Worm (Caenorhabditis elegans) whole organism, young adult: ENCODE measurements around the gene T24B8.4.

Experiments used
- B0336.3 ChIP-seq: fragments of 200-800 bp; sonication (Bioruptor generic); IDR thresholded peaks from 2 replicates; pipeline ENCODE4 v1.3.6; 2022; ENCODE audit warnings: missing genetic modification characterization, missing compliant biosample characterization
- F33H1.4 ChIP-seq: fragments of 200-800 bp; sonication (Bioruptor generic); IDR thresholded peaks from 2 replicates; pipeline ENCODE4 v1.3.6; 2022; ENCODE audit warnings: missing genetic modification reagents, missing genetic modification characterization, missing compliant biosample characterization
- F49E8.2 ChIP-seq: sonication (generic microtip); optimal IDR thresholded peaks from 3 replicates; lab custom pipeline; 2017; ENCODE audit warnings: missing genetic modification characterization, mild to moderate bottlenecking, missing compliant biosample characterization, antibody characterized with exemption, moderate library complexity; ENCODE audit not compliant: insufficient read depth
- F55B11.4 ChIP-seq: sonication (generic microtip); optimal IDR thresholded peaks from 2 replicates; lab custom pipeline; 2016; ENCODE audit warnings: missing compliant biosample characterization, missing genetic modification characterization, borderline replicate concordance; ENCODE audit not compliant: insufficient read depth
- F57C9.4 ChIP-seq: sonication (generic microtip); optimal IDR thresholded peaks from 2 replicates; lab custom pipeline; 2017; ENCODE audit warnings: mild to moderate bottlenecking, missing genetic modification characterization, missing compliant biosample characterization
- K11D2.4 ChIP-seq: fragments of 200-800 bp; sonication (Bioruptor generic); IDR thresholded peaks from 2 replicates; pipeline ENCODE4 v1.3.6; 2022; ENCODE audit warnings: missing genetic modification reagents, missing genetic modification characterization, missing compliant biosample characterization
- Y79H2A.3 ChIP-seq: fragments of 200-800 bp; sonication (Bioruptor generic); conservative IDR thresholded peaks from 2 replicates; pipeline ENCODE4 v1.3.6; 2022; ENCODE audit warnings: missing genetic modification reagents, missing genetic modification characterization, missing compliant biosample characterization
- Y95B8A.8 ChIP-seq: fragments of 200-800 bp; sonication (Bioruptor generic); IDR thresholded peaks from 2 replicates; pipeline ENCODE4 v1.3.6; 2022; ENCODE audit warnings: missing genetic modification reagents, missing genetic modification characterization, missing compliant biosample characterization
- ZK185.1 ChIP-seq: sonication (generic microtip); optimal IDR thresholded peaks from 2 replicates; lab custom pipeline; 2016; ENCODE audit warnings: mild to moderate bottlenecking, missing genetic modification characterization, missing compliant biosample characterization; ENCODE audit not compliant: poor library complexity, severe bottlenecking
- ama-1 ChIP-seq, 3 experiments: fragments of 150-350 bp in 1 of 3; sonication (generic microtip) in 2 of 3; optimal IDR thresholded peaks; 2 replicates each; lab custom pipeline; 2014 to 2018; ENCODE audit warnings: missing biosample characterization in 2 of 3, missing genetic modification characterization in 2 of 3, missing genetic modification reagents in 2 of 3
- atf-7 ChIP-seq: sonication (generic microtip); optimal IDR thresholded peaks from 2 replicates; lab custom pipeline; 2017; ENCODE audit warnings: mild to moderate bottlenecking, missing genetic modification characterization, missing compliant biosample characterization
- attf-6 ChIP-seq: fragments of 200-800 bp; sonication (Bioruptor generic); IDR thresholded peaks from 2 replicates; pipeline ENCODE4 v1.3.6; 2022; ENCODE audit warnings: missing genetic modification reagents, missing genetic modification characterization, missing compliant biosample characterization
- cebp-1 ChIP-seq, 2 experiments: fragments of 200-800 bp in 1 of 2; sonication (Bioruptor generic) in 1 of 2; sonication (generic microtip) in 1 of 2; IDR thresholded peaks in 1 of 2; optimal IDR thresholded peaks in 1 of 2; 2 replicates each; pipeline versions ENCODE4 v1.3.6 to Lab custom; 2017 to 2022; ENCODE audit warnings: missing compliant biosample characterization in 2 of 2, missing genetic modification characterization in 2 of 2, mild to moderate bottlenecking in 1 of 2, missing genetic modification reagents in 1 of 2, moderate library complexity in 1 of 2
- ceh-27 ChIP-seq: fragments of 200-800 bp; sonication (Bioruptor generic); optimal IDR thresholded peaks from 2 replicates; lab custom pipeline; 2018; ENCODE audit warnings: mild to moderate bottlenecking, missing genetic modification characterization, moderate library complexity, missing compliant biosample characterization
- ceh-40 ChIP-seq: fragments of 200-800 bp; sonication (Bioruptor generic); IDR thresholded peaks from 2 replicates; pipeline ENCODE4 v1.3.6; 2022; ENCODE audit warnings: missing genetic modification characterization, missing compliant biosample characterization
- dox-1 ChIP-seq: fragments of 200-800 bp; sonication (Bioruptor generic); IDR thresholded peaks from 2 replicates; pipeline ENCODE4 v1.3.6; 2022; ENCODE audit warnings: missing genetic modification reagents, missing genetic modification characterization, missing compliant biosample characterization
- egrh-3 ChIP-seq: fragments of 200-800 bp; sonication (Bioruptor generic); IDR thresholded peaks from 2 replicates; pipeline ENCODE4 v1.3.6; 2022; ENCODE audit warnings: missing genetic modification reagents, missing genetic modification characterization, missing compliant biosample characterization
- ets-4 ChIP-seq: fragments of 200-800 bp; sonication (Bioruptor generic); optimal IDR thresholded peaks from 2 replicates; lab custom pipeline; 2018; ENCODE audit warnings: mild to moderate bottlenecking, missing genetic modification characterization, missing compliant biosample characterization
- fkh-3 ChIP-seq: sonication (generic microtip); optimal IDR thresholded peaks from 2 replicates; lab custom pipeline; 2016; ENCODE audit warnings: mild to moderate bottlenecking, missing genetic modification characterization, missing compliant biosample characterization
- hmg-1.2 ChIP-seq: fragments of 200-800 bp; sonication (Bioruptor generic); IDR thresholded peaks from 2 replicates; pipeline ENCODE4 v1.3.6; 2022; ENCODE audit warnings: missing genetic modification reagents, missing genetic modification characterization, missing compliant biosample characterization
- hsf-1 ChIP-seq: fragments of 200-800 bp; sonication (Bioruptor generic); IDR thresholded peaks from 2 replicates; pipeline ENCODE4 v1.3.6; 2022; ENCODE audit warnings: missing genetic modification reagents, missing genetic modification characterization, missing compliant biosample characterization
- let-607 ChIP-seq, 2 experiments: fragments of 200-800 bp in 1 of 2; sonication (Bioruptor generic) in 1 of 2; sonication (generic microtip) in 1 of 2; optimal IDR thresholded peaks; 2 replicates each; lab custom pipeline; 2016 to 2018; ENCODE audit warnings: mild to moderate bottlenecking in 2 of 2, missing compliant biosample characterization in 2 of 2, missing genetic modification characterization in 2 of 2, moderate library complexity in 2 of 2, missing genotype in 1 of 2
- lin-26 ChIP-seq: fragments of 200-800 bp; sonication (Bioruptor generic); IDR thresholded peaks from 2 replicates; pipeline ENCODE4 v1.3.6; 2022; ENCODE audit warnings: missing genetic modification reagents, missing genetic modification characterization, missing compliant biosample characterization
- lin-40 ChIP-seq: sonication (generic microtip); optimal IDR thresholded peaks from 2 replicates; lab custom pipeline; 2016; ENCODE audit warnings: missing genetic modification characterization, mild to moderate bottlenecking, missing compliant biosample characterization, missing genotype, missing genetic modification reagents
- lir-1 ChIP-seq: fragments of 200-800 bp; sonication (Bioruptor generic); conservative IDR thresholded peaks from 2 replicates; pipeline ENCODE4 v1.3.6; 2022; ENCODE audit warnings: missing genetic modification reagents, missing genetic modification characterization, missing compliant biosample characterization
- lsy-27 ChIP-seq: sonication (generic microtip); optimal IDR thresholded peaks from 2 replicates; lab custom pipeline; 2017; ENCODE audit warnings: missing genetic modification characterization, mild to moderate bottlenecking, missing compliant biosample characterization, antibody characterized with exemption, missing genotype, borderline replicate concordance; ENCODE audit not compliant: insufficient read depth
- nfya-2 ChIP-seq: fragments of 200-800 bp; sonication (Bioruptor generic); IDR thresholded peaks from 2 replicates; pipeline ENCODE4 v1.3.6; 2022; ENCODE audit warnings: missing genetic modification reagents, missing genetic modification characterization, missing compliant biosample characterization
- nhr-80 ChIP-seq: sonication (generic microtip); optimal IDR thresholded peaks from 2 replicates; lab custom pipeline; 2016; ENCODE audit warnings: missing genetic modification characterization, missing compliant biosample characterization
- sdz-38 ChIP-seq: sonication (generic microtip); optimal IDR thresholded peaks from 2 replicates; lab custom pipeline; 2016; ENCODE audit warnings: missing genotype, missing genetic modification characterization, missing compliant biosample characterization
- snpc-1.3 ChIP-seq: sonication (generic microtip); optimal IDR thresholded peaks from 2 replicates; lab custom pipeline; 2017; ENCODE audit warnings: missing genetic modification characterization, mild to moderate bottlenecking, missing compliant biosample characterization, antibody characterized with exemption, moderate library complexity, missing genotype, missing genetic modification reagents; ENCODE audit not compliant: insufficient read depth
- snpc-3.4 ChIP-seq: sonication (generic microtip); optimal IDR thresholded peaks from 2 replicates; lab custom pipeline; 2017; ENCODE audit warnings: missing genetic modification characterization, mild to moderate bottlenecking, missing compliant biosample characterization, antibody characterized with exemption, moderate library complexity, missing genotype, missing genetic modification reagents
- snpc-4 ChIP-seq, 5 experiments: fragments of 150-350 bp in 1 of 5; sonication (generic microtip) in 4 of 5; optimal IDR thresholded peaks; 2 replicates each; lab custom pipeline; 2014 to 2018; ENCODE audit warnings: missing genetic modification characterization in 5 of 5, missing biosample characterization in 3 of 5, antibody characterized with exemption in 2 of 5, mild to moderate bottlenecking in 2 of 5, missing compliant biosample characterization in 2 of 5, missing genotype in 2 of 5, moderate library complexity in 2 of 5, missing genetic modification reagents in 1 of 5
- unc-62 ChIP-seq: fragments of 150-350 bp; optimal IDR thresholded peaks from 2 replicates; lab custom pipeline; 2014; ENCODE audit warnings: missing biosample characterization, missing genetic modification reagents, missing genetic modification characterization
- xnd-1 ChIP-seq: sonication (generic microtip); optimal IDR thresholded peaks from 2 replicates; lab custom pipeline; 2016; ENCODE audit warnings: missing genotype, missing genetic modification reagents, missing genetic modification characterization, missing compliant biosample characterization
- ztf-6 ChIP-seq: fragments of 200-800 bp; sonication (Bioruptor generic); IDR thresholded peaks from 2 replicates; pipeline ENCODE4 v1.3.6; 2022; ENCODE audit warnings: missing genetic modification reagents, missing genetic modification characterization, missing compliant biosample characterization

T24B8.4 gene

DNA sequence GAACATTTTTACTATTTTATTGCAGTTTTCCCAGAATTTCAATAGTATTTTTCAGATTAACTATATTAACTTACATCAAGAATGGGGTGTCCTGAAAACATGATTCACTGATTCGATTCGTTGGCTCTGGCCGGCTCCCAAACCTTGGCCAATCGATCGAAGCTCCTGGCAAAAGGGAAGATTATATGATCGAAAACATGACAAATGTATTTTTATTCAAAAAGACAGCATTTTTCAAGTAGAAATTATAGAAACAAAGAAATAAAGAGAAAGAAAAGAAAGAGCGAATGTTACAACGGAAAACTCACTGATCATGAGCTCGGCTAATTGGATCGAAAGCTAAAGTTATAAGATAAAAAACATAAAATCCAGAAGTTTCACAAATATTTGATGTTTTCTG lies at the start of gene T24B8.4:
T24B8.4 (minus strand) TSS at position 101 of the 400 bp plus-strand sequence.
- TF ChIP-seq K11D2.4 (no peak), attf-6 (no peak), snpc-4 (GFP tag; optimal IDR thresholded peaks at IDR 0.05; lab: Kevin White, UChicago) (no peak), snpc-4 (tag; optimal IDR thresholded peaks at IDR 0.05; lab: Kevin White, UChicago) (no peak), ztf-6 (GFP tag; lab: Robert Waterston, UW) (no peak), sdz-38 (no peak), F49E8.2 (tag; lab: Kevin White, UChicago) (no peak), F57C9.4 (tag; lab: Kevin White, UChicago) (no peak), F33H1.4 (GFP tag; lab: Robert Waterston, UW) (no peak), ceh-27 (GFP tag; lab: Kevin White, UChicago) (no peak), Y95B8A.8 (GFP tag; lab: Robert Waterston, UW) (no peak), snpc-3.4 (no peak), snpc-1.3 (tag; lab: Kevin White, UChicago) (no peak)
- TF ChIP-seq, all 124 proteins: peak for 0

DNA sequence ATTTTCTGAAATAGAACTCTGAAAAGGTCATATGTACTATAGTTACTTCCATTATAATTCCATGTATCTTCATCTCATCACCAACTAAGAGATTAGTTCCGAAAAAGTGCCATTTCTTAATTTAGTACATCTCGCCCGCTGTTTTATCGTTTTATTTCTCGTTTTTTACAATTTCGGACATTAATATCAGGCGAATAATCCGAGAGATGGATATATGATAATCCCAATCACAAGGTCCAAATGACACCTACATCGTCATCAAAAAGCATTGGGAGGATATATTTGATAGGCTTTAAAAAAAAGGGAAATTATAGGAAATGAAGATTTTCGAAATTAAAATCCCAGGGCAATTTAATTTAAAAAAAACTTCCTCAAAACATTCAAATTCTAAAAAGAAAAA lies 49.7 kb upstream of the T24B8.4 start:
- TF ChIP-seq ZK185.1 (tag; lab: Kevin White, UChicago) (peak; percentile 42), let-607 (tag; optimal IDR thresholded peaks at IDR 0.05; lab: Kevin White, UChicago) (no peak)

DNA sequence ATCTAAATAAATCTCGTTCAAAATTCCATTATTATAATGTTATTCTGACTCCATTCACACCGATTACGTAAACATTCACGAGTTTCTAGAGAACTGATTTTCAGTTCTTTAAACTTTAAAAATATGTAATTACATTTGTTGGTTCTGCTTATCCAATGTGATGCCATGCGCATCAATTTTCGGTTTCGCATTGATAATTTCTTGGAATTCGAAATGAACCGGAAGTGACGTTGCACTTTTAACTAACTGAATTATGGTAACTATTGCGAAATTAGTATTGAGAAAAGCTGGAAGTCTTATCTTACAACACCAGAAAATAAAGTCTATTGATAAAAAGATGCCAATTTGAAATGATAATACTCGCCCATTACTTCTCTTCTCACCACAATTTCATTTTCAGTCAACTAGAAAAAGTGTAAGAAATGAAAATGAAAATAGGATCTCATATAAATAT lies 47.2 kb upstream of the T24B8.4 start:
- TF ChIP-seq F57C9.4 (tag; lab: Kevin White, UChicago) (no peak), fkh-3 (tag; lab: Kevin White, UChicago) (no peak), B0336.3 (GFP tag; lab: Robert Waterston, UW) (no peak), cebp-1 (GFP tag; IDR thresholded peaks at IDR 0.05; lab: Robert Waterston, UW) (peak; percentile 85), cebp-1 (tag; optimal IDR thresholded peaks at IDR 0.05; lab: Kevin White, UChicago) (peak; percentile 93), lin-40 (peak; percentile 10), hmg-1.2 (no peak), ama-1 (optimal IDR thresholded peaks at IDR 0.05; lab: Kevin White, UChicago) (no peak), ama-1 (GFP tag; optimal IDR thresholded peaks at IDR 0.05; lab: Kevin White, UChicago) (peak in 1 of 2 experiments; percentile 7), ztf-6 (GFP tag; lab: Robert Waterston, UW) (no peak), F55B11.4 (tag; lab: Kevin White, UChicago) (no peak), nhr-80 (tag; lab: Kevin White, UChicago) (peak; percentile 57), unc-62 (GFP tag; lab: Kevin White, UChicago) (peak; percentile 7), Y79H2A.3 (GFP tag; lab: Robert Waterston, UW) (no peak), egrh-3 (GFP tag; lab: Robert Waterston, UW) (no peak), atf-7 (tag; lab: Kevin White, UChicago) (peak; percentile 34)

DNA sequence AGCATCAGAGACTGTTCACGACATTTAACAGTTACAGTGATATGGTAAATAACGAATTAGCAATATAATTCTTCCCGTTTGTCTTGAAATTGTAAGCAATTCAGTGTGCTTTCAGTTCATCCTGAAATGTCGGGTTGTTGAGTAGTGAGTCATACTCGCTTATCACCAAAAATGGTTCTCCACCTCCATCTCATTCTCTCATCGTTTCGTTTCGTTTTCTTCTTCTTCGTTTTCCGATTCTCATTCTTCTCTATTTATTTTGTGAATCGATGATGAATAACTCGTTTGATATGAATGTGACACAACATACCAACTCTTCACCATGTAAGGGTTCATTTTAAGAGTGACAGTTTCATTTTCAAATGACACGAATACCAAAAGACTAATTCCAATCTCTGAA lies 45.8 kb upstream of the T24B8.4 start:
- TF ChIP-seq Y79H2A.3 (GFP tag; lab: Robert Waterston, UW) (no peak), ets-4 (GFP tag; lab: Kevin White, UChicago) (peak; percentile 33), K11D2.4 (no peak), nfya-2 (GFP tag; lab: Robert Waterston, UW) (no peak), cebp-1 (GFP tag; IDR thresholded peaks at IDR 0.05; lab: Robert Waterston, UW) (no peak), cebp-1 (tag; optimal IDR thresholded peaks at IDR 0.05; lab: Kevin White, UChicago) (no peak), xnd-1 (no peak), lsy-27 (tag; lab: Kevin White, UChicago) (no peak), hsf-1 (GFP tag; lab: Robert Waterston, UW) (no peak), dox-1 (GFP tag; lab: Robert Waterston, UW) (peak; percentile 16; the same call in 1 of the 2 replicates), lir-1 (GFP tag; lab: Robert Waterston, UW) (no peak), ceh-40 (GFP tag; lab: Robert Waterston, UW) (no peak), lin-26 (GFP tag; lab: Robert Waterston, UW) (no peak), nhr-80 (tag; lab: Kevin White, UChicago) (peak; percentile 84)
